Worm (Caenorhabditis elegans): Measurements from ENCODE around the gene srx-1.

srx-1 gene

DNA sequence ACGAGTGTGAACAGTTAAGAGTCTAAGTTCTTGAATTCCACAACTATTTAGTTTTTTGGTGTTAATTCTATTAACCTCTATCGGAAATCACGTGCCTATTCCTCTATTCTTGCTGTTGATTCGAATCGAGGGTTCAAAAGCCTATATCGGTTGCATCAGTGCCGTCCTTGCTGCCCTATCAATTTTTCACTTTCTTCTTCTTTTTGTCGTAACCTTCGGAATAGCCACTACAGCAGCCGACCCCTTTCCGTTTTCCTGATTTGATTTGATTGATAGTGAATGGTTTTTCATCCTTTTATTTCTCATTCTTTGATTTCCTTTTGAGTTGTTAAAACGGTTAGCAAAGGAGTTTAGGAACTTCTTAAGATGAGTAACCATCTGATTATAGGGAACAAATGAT is 9.2 kb upstream of the srx-1 start (continued):
- TF ChIP-seq hpl-2 (GFP tag; optimal IDR thresholded peaks at IDR 0.05) = no peak

DNA sequence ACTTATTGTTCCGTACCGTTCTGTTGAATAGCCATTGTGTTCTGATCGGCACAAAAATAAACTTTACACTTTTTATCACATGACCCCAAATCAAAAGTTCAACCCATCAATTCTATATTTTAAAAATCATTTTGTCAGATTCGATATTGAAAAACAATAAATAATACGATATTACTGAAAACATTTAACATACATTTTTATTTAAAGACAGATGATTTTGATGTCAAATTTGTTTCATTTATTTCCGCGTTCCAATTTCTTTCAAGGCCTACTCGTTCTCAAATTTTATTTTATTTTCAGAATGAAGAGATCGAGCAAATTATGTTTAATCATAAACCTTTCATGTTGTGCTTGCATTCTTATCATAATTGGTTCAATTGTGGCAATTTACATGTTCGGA is 8.7 kb upstream of the srx-1 start, which contains the start of gene F59E11.5:
Gene F59E11.5 (plus strand): TSS at position 301 of the 400 bp plus-strand sequence.
- TF ChIP-seq sptf-1 (tag; optimal IDR thresholded peaks at IDR 0.05) = no peak
- TF ChIP-seq sox-4 (tag; optimal IDR thresholded peaks at IDR 0.05) = no peak
- TF ChIP-seq xbp-1 (tag; optimal IDR thresholded peaks at IDR 0.05) = no peak
- TF ChIP-seq unc-98 (GFP tag; IDR thresholded peaks at IDR 0.05) = no peak
- TF ChIP-seq fkh-4 (tag; optimal IDR thresholded peaks at IDR 0.05; ENCODE audit: borderline replicate concordance) = no peak
- no peak for TF ChIP-seq ztf-4 (tag; optimal IDR thresholded peaks at IDR 0.05)
- no peak for TF ChIP-seq nhr-77 (tag; optimal IDR thresholded peaks at IDR 0.05)
- no peak for TF ChIP-seq mab-9 (GFP tag; IDR thresholded peaks at IDR 0.05)
- no peak for TF ChIP-seq aha-1 (tag; optimal IDR thresholded peaks at IDR 0.05)
- no peak for TF ChIP-seq isw-1 (GFP tag; IDR thresholded peaks at IDR 0.05)
- no peak for TF ChIP-seq egl-27 (tag; optimal IDR thresholded peaks at IDR 0.05)
- no peak for TF ChIP-seq ceh-82 (tag; optimal IDR thresholded peaks at IDR 0.05)

DNA sequence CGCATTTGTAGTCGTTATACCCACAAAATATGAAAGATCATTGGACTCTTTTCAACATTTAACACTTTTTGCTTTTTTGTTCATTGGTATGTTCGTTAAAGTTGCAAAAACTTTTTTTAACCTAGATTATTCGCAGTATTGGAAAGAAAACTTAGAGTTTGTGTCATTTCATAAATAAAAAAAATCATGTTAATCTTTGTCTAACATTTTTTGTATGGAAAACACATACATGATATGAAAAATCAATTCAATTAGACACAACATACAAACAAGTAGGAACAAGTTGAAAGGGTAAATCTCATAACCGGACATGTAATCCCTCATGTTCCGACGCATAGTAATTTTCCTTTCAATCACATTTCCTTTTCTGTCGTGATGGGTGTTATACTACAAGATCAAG is 2.3 kb upstream of the srx-1 start, which contains the start of gene F59E11.2:
Gene F59E11.2 (plus strand): TSS at position 301 of the 400 bp plus-strand sequence.
- no peak for TF ChIP-seq ces-1 (GFP tag; optimal IDR thresholded peaks at IDR 0.05)
- no peak for TF ChIP-seq zip-4 (GFP tag; optimal IDR thresholded peaks at IDR 0.05)
- no peak for TF ChIP-seq C34B4.2 (tag; optimal IDR thresholded peaks at IDR 0.05)
- TF ChIP-seq ets-5 (GFP tag; IDR thresholded peaks at IDR 0.05) = no peak

DNA sequence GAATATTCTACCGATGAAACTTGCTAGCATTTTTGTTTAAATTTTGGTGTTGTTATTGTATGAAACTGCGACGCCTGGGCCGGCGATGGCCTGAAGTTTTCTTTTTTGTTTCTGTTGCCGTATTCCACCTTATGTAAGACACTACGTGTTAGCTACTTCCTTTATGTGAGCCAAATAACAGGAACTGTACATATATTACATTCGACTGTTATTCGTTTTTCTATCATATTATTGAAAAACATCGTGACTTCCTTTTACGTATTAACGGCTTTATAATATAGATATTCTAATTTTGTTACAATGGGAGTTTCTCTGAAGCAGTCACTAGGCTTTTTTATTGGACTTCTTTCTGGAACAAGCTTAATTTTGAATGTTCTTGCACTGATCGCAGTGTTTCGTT is 1.8 kb downstream of the srx-1 start, which contains the start of gene srx-3:
Gene srx-3 (plus strand): TSS at position 301 of the 400 bp plus-strand sequence.
- TF ChIP-seq snu-23 (GFP tag; optimal IDR thresholded peaks at IDR 0.05) (no peak), aly-2 (tag; optimal IDR thresholded peaks at IDR 0.05) (no peak), pqm-1 (tag; optimal IDR thresholded peaks at IDR 0.05) (no peak), elt-3 (tag; optimal IDR thresholded peaks at IDR 0.05) (no peak), lin-35 (GFP tag; optimal IDR thresholded peaks at IDR 0.05) (no peak), lin-39 (tag; optimal IDR thresholded peaks at IDR 0.05) (no peak)

DNA sequence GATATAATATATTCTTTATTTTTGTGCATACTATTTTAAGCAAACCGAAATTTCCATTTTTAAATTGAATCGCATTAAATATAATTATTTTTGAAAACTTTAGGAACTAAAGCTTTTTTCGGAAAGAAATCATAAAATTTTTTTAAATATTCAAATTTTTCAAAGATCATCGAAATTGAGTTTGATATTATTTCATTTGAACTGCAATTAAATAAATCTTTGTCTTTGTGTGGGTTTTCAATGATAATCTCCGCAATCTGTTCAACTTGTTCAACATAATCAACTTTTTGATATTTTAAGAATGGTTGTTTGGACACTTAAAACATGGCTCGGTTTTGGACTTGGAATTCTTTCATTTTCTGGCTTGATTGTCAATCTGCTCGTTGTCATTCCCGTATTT is 5.7 kb downstream of the srx-1 start, which contains the start of gene srx-2:
Gene srx-2 (plus strand): TSS at position 301 of the 400 bp plus-strand sequence.
- TF ChIP-seq ztf-4 (tag; optimal IDR thresholded peaks at IDR 0.05) (no peak), unc-98 (GFP tag; IDR thresholded peaks at IDR 0.05) (no peak), snpc-4 (tag; optimal IDR thresholded peaks at IDR 0.05) (no peak), pqm-1 (tag; optimal IDR thresholded peaks at IDR 0.05) (no peak), nhr-12 (tag; optimal IDR thresholded peaks at IDR 0.05) (no peak), aha-1 (tag; optimal IDR thresholded peaks at IDR 0.05) (no peak), ceh-88 (GFP tag; IDR thresholded peaks at IDR 0.05) (no peak), hpl-2 (GFP tag; optimal IDR thresholded peaks at IDR 0.05) (no peak), mep-1 (tag; optimal IDR thresholded peaks at IDR 0.05) (no peak), hlh-4 (tag; optimal IDR thresholded peaks at IDR 0.05) (no peak), zag-1 (tag; optimal IDR thresholded peaks at IDR 0.05) (no peak), C34B4.2 (tag; optimal IDR thresholded peaks at IDR 0.05) (no peak), xbp-1 (tag; optimal IDR thresholded peaks at IDR 0.05) (no peak), zip-4 (GFP tag; optimal IDR thresholded peaks at IDR 0.05) (no peak), ztf-11 (tag; optimal IDR thresholded peaks at IDR 0.05) (no peak), unc-86 (tag; optimal IDR thresholded peaks at IDR 0.05) (no peak), rnt-1 (tag; optimal IDR thresholded peaks at IDR 0.05) (no peak), nhr-20 (tag; optimal IDR thresholded peaks at IDR 0.05) (no peak), nhr-85 (tag) (no peak), lsy-2 (tag; optimal IDR thresholded peaks at IDR 0.05) (no peak)
